Fruit fly (Drosophila melanogaster): ENCODE measurements around the gene Dci.

Gene Dci

DNA sequence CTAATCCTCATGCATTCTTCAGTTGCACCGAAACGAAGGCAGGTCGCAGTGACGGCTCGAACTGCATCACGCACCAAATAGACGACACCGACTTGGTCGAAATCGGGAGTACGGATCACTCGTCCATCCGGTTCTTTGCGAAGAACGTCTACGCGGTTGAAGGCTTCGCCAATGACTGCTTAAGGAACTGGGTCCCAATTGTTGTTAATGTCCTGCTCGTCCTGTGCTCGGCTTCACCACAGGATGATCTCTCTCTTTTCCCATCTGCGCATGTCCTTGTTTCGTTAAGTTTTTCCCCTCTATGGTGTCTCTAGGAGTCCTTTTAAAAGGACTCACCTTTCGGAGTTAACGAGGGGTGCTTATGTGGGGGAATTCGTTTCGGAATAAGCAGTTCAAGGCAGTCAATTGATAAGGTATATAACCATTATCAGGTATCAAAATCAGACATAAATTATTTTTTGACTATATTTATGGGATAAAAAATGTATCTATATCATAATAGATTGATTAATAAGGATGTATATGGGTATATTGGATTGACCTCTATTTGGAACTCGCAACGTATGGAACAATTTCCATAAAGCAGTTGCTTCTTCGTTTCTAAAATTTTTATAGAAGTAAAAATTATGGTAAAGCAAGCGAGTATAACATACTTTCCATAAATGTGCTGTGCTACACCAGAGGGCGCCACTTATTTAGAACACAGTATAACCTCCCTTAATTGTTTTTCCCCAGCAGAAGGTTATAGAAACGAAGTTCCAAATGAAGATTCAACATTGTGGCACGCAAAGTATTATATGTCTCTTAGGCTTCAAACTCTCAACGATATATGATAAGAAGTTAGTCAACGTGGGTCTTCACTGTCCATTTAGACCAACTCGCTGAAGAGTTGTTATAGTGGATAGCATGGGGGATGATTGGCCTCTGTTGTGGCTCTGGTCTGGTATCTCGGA lies 6.2 kb downstream of the Dci start, which contains the start of gene dpr20 (continued):
- TF ChIP-seq D19B (GFP tag; optimal IDR thresholded peaks at IDR 0.05), result peak; percentile 42
- peak; percentile 92 for TF ChIP-seq Dbx (GFP tag; IDR thresholded peaks at IDR 0.05)
- TF ChIP-seq her (GFP tag; optimal IDR thresholded peaks at IDR 0.05), result peak; percentile 73
- no peak for TF ChIP-seq sc (optimal IDR thresholded peaks at IDR 0.05)
- peak; percentile 0 for TF ChIP-seq sc (GFP tag; optimal IDR thresholded peaks at IDR 0.05)
- peak; percentile 66 for TF ChIP-seq emc (GFP tag; optimal IDR thresholded peaks at IDR 0.05)
- TF ChIP-seq Pdp1 (GFP tag; optimal IDR thresholded peaks at IDR 0.05), result peak; percentile 68 to 77
- TF ChIP-seq jumu (GFP tag; optimal IDR thresholded peaks at IDR 0.05), result peak; percentile 64
- peak; percentile 81 for TF ChIP-seq Xbp1 (GFP tag; optimal IDR thresholded peaks at IDR 0.05)
- peak; percentile 15 for TF ChIP-seq CG4282 (GFP tag; optimal IDR thresholded peaks at IDR 0.05)
- TF ChIP-seq hb (GFP tag; IDR thresholded peaks at IDR 0.05; ENCODE audit: partially characterized antibody), result no peak
- TF ChIP-seq CG18011 (GFP tag; optimal IDR thresholded peaks at IDR 0.05), result peak; percentile 40
- no peak for TF ChIP-seq cad (GFP tag; optimal IDR thresholded peaks at IDR 0.05)
- TF ChIP-seq pum (GFP tag; optimal IDR thresholded peaks at IDR 0.05), result peak; percentile 55
- TF ChIP-seq CoRest (tag; optimal IDR thresholded peaks at IDR 0.05), result peak; percentile 71
- peak; percentile 74 for TF ChIP-seq Sox102F (GFP tag; optimal IDR thresholded peaks at IDR 0.05)
- TF ChIP-seq CG11398 (GFP tag; optimal IDR thresholded peaks at IDR 0.05), result peak; percentile 8
- TF ChIP-seq CG17186 (GFP tag; optimal IDR thresholded peaks at IDR 0.05), result no peak
- peak; percentile 88 for TF ChIP-seq Awh (GFP tag; IDR thresholded peaks at IDR 0.05)
- TF ChIP-seq H2.0 (GFP tag; IDR thresholded peaks at IDR 0.05), result peak; percentile 85
- TF ChIP-seq cg (GFP tag; optimal IDR thresholded peaks at IDR 0.05), result no peak
- peak; percentile 70 for TF ChIP-seq dmrt99B (tag; optimal IDR thresholded peaks at IDR 0.05)
- peak; percentile 40 for TF ChIP-seq pros (GFP tag; optimal IDR thresholded peaks at IDR 0.05)
- peak; percentile 88 for TF ChIP-seq HLH3B (GFP tag; IDR thresholded peaks at IDR 0.05)
- no peak for TF ChIP-seq CG2116 (GFP tag; optimal IDR thresholded peaks at IDR 0.05)
- TF ChIP-seq abd-A (tag; optimal IDR thresholded peaks at IDR 0.05), result no peak
- TF ChIP-seq slbo (GFP tag; IDR thresholded peaks at IDR 0.05), result peak; percentile 95
- TF ChIP-seq kay (GFP tag; optimal IDR thresholded peaks at IDR 0.05), result no peak
- peak; percentile 49 for TF ChIP-seq Atf3 (GFP tag; optimal IDR thresholded peaks at IDR 0.05)
- TF ChIP-seq HmgZ (tag; optimal IDR thresholded peaks at IDR 0.05), result peak; percentile 65
- TF ChIP-seq ham (GFP tag; IDR thresholded peaks at IDR 0.05), result no peak
- TF ChIP-seq wdn (GFP tag; IDR thresholded peaks at IDR 0.05), result peak; percentile 87
- no peak for TF ChIP-seq pfk (GFP tag; optimal IDR thresholded peaks at IDR 0.05)
- peak; percentile 32 for TF ChIP-seq CG18764 (GFP tag; optimal IDR thresholded peaks at IDR 0.05)
- peak; percentile 32 for TF ChIP-seq CG9437 (GFP tag; optimal IDR thresholded peaks at IDR 0.05)
- TF ChIP-seq Mrtf (GFP tag; IDR thresholded peaks at IDR 0.05), result peak; percentile 83
- peak; percentile 79 for TF ChIP-seq sens-2 (GFP tag; IDR thresholded peaks at IDR 0.05)
- TF ChIP-seq lilli (GFP tag; optimal IDR thresholded peaks at IDR 0.05), result peak; percentile 89
- TF ChIP-seq Atf-2 (GFP tag; optimal IDR thresholded peaks at IDR 0.05), result peak; percentile 39
- TF ChIP-seq CG33213 (GFP tag; optimal IDR thresholded peaks at IDR 0.05), result peak; percentile 70
- TF ChIP-seq lbe (GFP tag; optimal IDR thresholded peaks at IDR 0.05), result no peak
- TF ChIP-seq HLH4C (GFP tag; IDR thresholded peaks at IDR 0.05; ENCODE audit: partially characterized antibody), result no peak
- peak; percentile 83 for TF ChIP-seq B-H1 (GFP tag; IDR thresholded peaks at IDR 0.05)
- TF ChIP-seq fd102C (GFP tag; optimal IDR thresholded peaks at IDR 0.05), result no peak
- peak; percentile 94 for TF ChIP-seq CG18599 (GFP tag; optimal IDR thresholded peaks at IDR 0.05)
- TF ChIP-seq row (GFP tag; IDR thresholded peaks at IDR 0.05), result peak; percentile 93
- TF ChIP-seq schlank (tag; optimal IDR thresholded peaks at IDR 0.05), result peak; percentile 76
- peak; percentile 7 for TF ChIP-seq ac (GFP tag; optimal IDR thresholded peaks at IDR 0.05)
- TF ChIP-seq unc-4 (GFP tag; IDR thresholded peaks at IDR 0.05; ENCODE audit: partially characterized antibody), result no peak

Data from whole organism, embryonic.